Fruit fly (Drosophila melanogaster) whole organism, prepupa: ENCODE measurements around the gene Rab11.

Experiments used
- Blimp-1 ChIP-seq: fragments of 200-800 bp; sonication (Bioruptor generic); optimal IDR thresholded peaks from 3 replicates; lab custom pipeline; 2017; ENCODE audit warnings: missing biosample characterization, missing genetic modification characterization, mild to moderate bottlenecking, moderate library complexity, missing genetic modification reagents
- CG10631 ChIP-seq: fragments of 200-800 bp; sonication (Bioruptor generic); optimal IDR thresholded peaks from 2 replicates; lab custom pipeline; 2016; ENCODE audit warnings: missing biosample characterization, missing genetic modification characterization
- CG11902 ChIP-seq: fragments of 200-800 bp; sonication (Bioruptor generic); optimal IDR thresholded peaks from 3 replicates; lab custom pipeline; 2016; ENCODE audit warnings: missing biosample characterization, missing genetic modification characterization
- CG16779 ChIP-seq: fragments of 200-800 bp; sonication (Bioruptor generic); optimal IDR thresholded peaks from 3 replicates; lab custom pipeline; 2017; ENCODE audit warnings: missing biosample characterization, mild to moderate bottlenecking, missing genetic modification characterization
- CG3032 ChIP-seq: fragments of 200-800 bp; optimal IDR thresholded peaks from 2 replicates; lab custom pipeline; 2019; ENCODE audit warnings: missing biosample characterization, mild to moderate bottlenecking, missing genetic modification characterization, moderate library complexity
- CG31627 ChIP-seq: fragments of 200-800 bp; sonication (Bioruptor generic); optimal IDR thresholded peaks from 3 replicates; lab custom pipeline; 2016; ENCODE audit warnings: missing biosample characterization, missing genetic modification characterization
- CG34406 ChIP-seq: fragments of 200-800 bp; sonication (Bioruptor generic); optimal IDR thresholded peaks from 3 replicates; lab custom pipeline; 2016; ENCODE audit warnings: missing biosample characterization, missing genetic modification characterization
- CG6163 ChIP-seq: fragments of 200-800 bp; sonication (Bioruptor generic); IDR thresholded peaks from 3 replicates; pipeline ENCODE4 v1.3.6; 2022; ENCODE audit warnings: missing biosample characterization, missing genetic modification characterization
- CG6276 ChIP-seq: fragments of 200-800 bp; sonication (Bioruptor generic); optimal IDR thresholded peaks from 2 replicates; lab custom pipeline; 2017; ENCODE audit warnings: missing biosample characterization, mild to moderate bottlenecking, missing genetic modification characterization
- CG6792 ChIP-seq: fragments of 200-800 bp; sonication (Bioruptor generic); optimal IDR thresholded peaks from 3 replicates; lab custom pipeline; 2016; ENCODE audit warnings: missing biosample characterization, missing genetic modification characterization
- CG6854 ChIP-seq: fragments of 200-800 bp; sonication (Bioruptor generic); optimal IDR thresholded peaks from 2 replicates; lab custom pipeline; 2017; ENCODE audit warnings: missing biosample characterization, mild to moderate bottlenecking, missing genetic modification characterization
- CG7368 ChIP-seq: fragments of 200-800 bp; sonication (Bioruptor generic); optimal IDR thresholded peaks from 3 replicates; lab custom pipeline; 2016; ENCODE audit warnings: missing biosample characterization, missing genetic modification characterization
- CG9139 ChIP-seq: fragments of 200-800 bp; sonication (Bioruptor generic); optimal IDR thresholded peaks from 3 replicates; lab custom pipeline; 2017; ENCODE audit warnings: missing biosample characterization, mild to moderate bottlenecking, missing genetic modification characterization
- Eip75B ChIP-seq: fragments of 200-800 bp; sonication (Bioruptor generic); optimal IDR thresholded peaks from 3 replicates; lab custom pipeline; 2016; ENCODE audit warnings: missing biosample characterization, missing genetic modification characterization
- Eip78C ChIP-seq: fragments of 200-800 bp; sonication (Bioruptor generic); peaks from one replicate; lab custom pipeline; 2016; ENCODE audit warnings: missing biosample characterization, missing genetic modification characterization
- Eip93F ChIP-seq: fragments of 200-800 bp; sonication (Bioruptor generic); optimal IDR thresholded peaks from 2 replicates; lab custom pipeline; 2016; ENCODE audit warnings: missing biosample characterization, mild to moderate bottlenecking, missing genetic modification characterization
- Ets96B ChIP-seq: fragments of 200-800 bp; optimal IDR thresholded peaks from 2 replicates; lab custom pipeline; 2019; ENCODE audit warnings: missing biosample characterization, mild to moderate bottlenecking, missing genetic modification characterization, moderate library complexity
- Gug ChIP-seq: fragments of 200-800 bp; sonication (Bioruptor generic); IDR thresholded peaks from 2 replicates; pipeline ENCODE4 v1.3.6; 2022; ENCODE audit warnings: missing biosample characterization, missing genetic modification characterization
- Hr39 ChIP-seq: fragments of 200-800 bp; sonication (Bioruptor generic); optimal IDR thresholded peaks from 2 replicates; lab custom pipeline; 2016; ENCODE audit warnings: missing biosample characterization, missing genetic modification characterization
- Hr4 ChIP-seq: fragments of 200-800 bp; sonication (Bioruptor generic); optimal IDR thresholded peaks from 3 replicates; lab custom pipeline; 2016; ENCODE audit warnings: missing biosample characterization, missing genetic modification characterization
- Lpt ChIP-seq: fragments of 200-800 bp; sonication (Bioruptor generic); optimal IDR thresholded peaks from 3 replicates; lab custom pipeline; 2016; ENCODE audit warnings: missing biosample characterization, missing genetic modification characterization
- Smox ChIP-seq: fragments of 200-800 bp; sonication (Bioruptor generic); optimal IDR thresholded peaks from 3 replicates; lab custom pipeline; 2016; ENCODE audit warnings: missing biosample characterization, missing genetic modification characterization
- Sox15 ChIP-seq: fragments of 200-800 bp; sonication (Bioruptor generic); optimal IDR thresholded peaks from 3 replicates; lab custom pipeline; 2016; ENCODE audit warnings: missing biosample characterization, missing genetic modification characterization
- achi ChIP-seq: fragments of 200-800 bp; sonication (Bioruptor generic); optimal IDR thresholded peaks from 3 replicates; lab custom pipeline; 2016; ENCODE audit warnings: missing biosample characterization, missing genetic modification characterization
- cyc ChIP-seq: fragments of 200-800 bp; sonication (Bioruptor generic); optimal IDR thresholded peaks from 3 replicates; lab custom pipeline; 2016; ENCODE audit warnings: missing biosample characterization, missing genetic modification characterization
- eg ChIP-seq: fragments of 200-800 bp; sonication (Bioruptor generic); IDR thresholded peaks from 3 replicates; pipeline ENCODE4 v1.3.6; 2022; ENCODE audit warnings: missing biosample characterization, missing genetic modification characterization
- esn ChIP-seq: fragments of 200-800 bp; sonication (Bioruptor generic); optimal IDR thresholded peaks from 2 replicates; lab custom pipeline; 2016; ENCODE audit warnings: missing biosample characterization, mild to moderate bottlenecking, missing genetic modification characterization, moderate library complexity
- fkh ChIP-seq: fragments of 200-800 bp; sonication (Bioruptor generic); optimal IDR thresholded peaks from 3 replicates; lab custom pipeline; 2017; ENCODE audit warnings: missing biosample characterization, mild to moderate bottlenecking, missing genetic modification characterization, moderate library complexity
- lz ChIP-seq: fragments of 200-800 bp; sonication (Bioruptor generic); optimal IDR thresholded peaks from 3 replicates; lab custom pipeline; 2016; ENCODE audit warnings: missing biosample characterization, missing genetic modification characterization
- spab ChIP-seq: fragments of 200-800 bp; sonication (Bioruptor generic); optimal IDR thresholded peaks from 2 replicates; lab custom pipeline; 2017; ENCODE audit warnings: missing biosample characterization, mild to moderate bottlenecking, missing genetic modification characterization, missing genetic modification reagents
- ss ChIP-seq, 2 experiments: fragments of 200-800 bp; sonication (Bioruptor generic); optimal IDR thresholded peaks; 2 replicates in 1 of 2; 3 replicates in 1 of 2; lab custom pipeline; 2017 to 2018; ENCODE audit warnings: mild to moderate bottlenecking in 2 of 2, missing biosample characterization in 2 of 2, missing genetic modification characterization in 2 of 2, moderate library complexity in 1 of 2
- svp ChIP-seq: fragments of 200-800 bp; sonication (Bioruptor generic); peaks from one replicate; lab custom pipeline; 2016; ENCODE audit warnings: missing biosample characterization, missing genetic modification characterization
- topi ChIP-seq: fragments of 200-800 bp; sonication (Bioruptor generic); optimal IDR thresholded peaks from 3 replicates; lab custom pipeline; 2016; ENCODE audit warnings: missing biosample characterization, missing genetic modification characterization
- vri ChIP-seq: fragments of 200-800 bp; sonication (Bioruptor generic); optimal IDR thresholded peaks from 3 replicates; lab custom pipeline; 2016; ENCODE audit warnings: missing biosample characterization, mild to moderate bottlenecking, missing genetic modification characterization

The Rab11 gene

DNA sequence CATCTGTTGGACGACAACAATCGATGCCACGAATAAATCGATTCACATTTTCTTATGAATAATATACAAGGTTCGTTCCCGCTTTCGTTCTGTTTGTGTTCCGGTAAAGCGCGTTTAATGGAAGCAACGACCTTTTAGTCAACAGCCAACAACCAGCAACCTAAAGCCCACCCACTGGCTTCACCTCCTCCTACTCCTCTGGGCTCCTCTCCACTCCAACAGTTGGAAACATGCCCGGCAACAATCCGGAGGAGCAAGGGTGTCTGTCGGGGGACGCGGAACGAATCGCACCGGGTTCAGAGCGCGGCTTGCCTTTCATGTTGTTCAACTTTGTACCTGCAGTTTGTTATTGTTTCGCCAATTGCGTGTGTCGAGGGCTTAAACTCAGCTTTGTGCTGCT, 13.0 kb downstream of the Rab11 start:
- TF ChIP-seq ss (GFP tag; optimal IDR thresholded peaks at IDR 0.05; lab: Kevin White, UChicago), result peak in 1 of 2 experiments; percentile 15
- peak; percentile 83 for TF ChIP-seq svp (GFP tag; lab: Kevin White, UChicago)
- no peak for TF ChIP-seq CG6276 (GFP tag; lab: Kevin White, UChicago)
- TF ChIP-seq CG6163 (GFP tag; lab: Robert Waterston, UW), result 0 out of 3 replicates have a peak, but pooled peaks have one; percentile 2

DNA sequence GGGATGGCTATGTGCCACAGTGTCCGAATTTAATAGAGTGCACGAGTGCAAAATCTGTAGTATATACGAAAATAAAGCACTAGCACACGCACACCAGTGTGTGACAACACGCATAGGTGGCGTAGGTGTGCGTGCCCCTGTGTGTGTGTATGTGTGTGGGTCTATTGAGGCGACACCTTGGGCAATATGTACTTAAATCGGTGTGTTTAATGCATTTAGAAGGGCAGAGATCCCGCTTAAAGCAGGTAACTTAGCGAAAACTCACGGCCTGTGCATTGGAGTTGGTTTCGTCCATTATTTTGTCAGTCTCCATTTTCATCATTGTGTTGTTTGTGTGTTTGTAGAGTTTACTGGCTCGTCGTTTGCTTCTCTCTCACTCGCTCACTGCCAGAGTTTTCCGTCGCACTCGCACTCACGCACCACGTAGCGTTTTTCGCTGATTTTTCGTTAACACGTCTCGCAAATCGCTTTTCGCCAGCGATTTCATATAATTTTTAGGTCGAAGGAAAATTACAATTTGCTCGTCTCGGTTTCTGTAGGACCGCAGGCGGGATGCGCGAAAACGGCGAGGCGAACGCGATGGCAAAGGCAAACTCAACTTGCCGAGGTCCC, 15.6 kb downstream of the Rab11 start:
- TF ChIP-seq fkh (GFP tag; lab: Kevin White, UChicago) (peak; percentile 34), CG6854 (GFP tag; lab: Kevin White, UChicago) (peak; percentile 36), Gug (GFP tag; lab: Robert Waterston, UW) (no peak), Eip78C (peak; percentile 62)

DNA sequence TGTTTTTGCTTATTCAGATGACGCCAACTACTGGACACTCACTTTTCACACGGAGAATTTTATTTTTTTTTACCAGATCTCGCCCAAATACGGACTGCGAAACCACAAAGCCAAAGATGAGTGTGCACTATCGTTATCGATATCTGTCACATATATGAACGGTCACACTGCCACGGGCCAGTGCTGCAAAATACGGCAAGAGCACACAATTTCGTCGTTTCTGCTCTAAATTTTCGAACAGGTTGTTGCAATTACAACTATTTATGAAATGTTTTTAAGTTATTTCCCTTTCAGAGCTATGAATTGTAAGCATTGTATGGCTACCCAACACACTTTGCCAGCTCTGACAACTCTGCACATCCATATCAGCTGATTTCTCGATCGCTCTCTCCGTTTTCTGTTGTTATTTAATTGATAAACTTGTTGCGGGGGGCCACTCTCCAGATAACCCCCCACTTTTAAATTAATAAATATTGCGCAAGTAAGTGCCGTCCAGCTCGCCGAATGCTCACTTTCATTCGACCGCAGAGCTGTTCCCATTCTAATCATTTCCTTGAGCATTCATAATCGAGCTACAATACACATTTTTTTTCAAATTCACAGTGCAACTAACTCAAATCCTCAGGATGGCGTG, 16.3 kb downstream of the Rab11 start, which contains the start of the genes slmb and CG5793:
TSS of gene slmb (minus strand) at position 134 of the 634 bp plus-strand sequence.
TSS of gene CG5793 (plus strand) at position 222 of the 634 bp plus-strand sequence.
- TF ChIP-seq Ets96B (tag; lab: Kevin White, UChicago) (no peak), lz (peak; percentile 53), topi (peak; percentile 36), spab (no peak), Gug (GFP tag; lab: Robert Waterston, UW) (0 out of 2 replicates have a peak, but pooled peaks have one; percentile 11), esn (peak; percentile 58), eg (GFP tag; lab: Robert Waterston, UW) (peak; percentile 29; the same call in 1 of the 3 replicates), Eip78C (peak; percentile 83), CG3032 (tag; lab: Kevin White, UChicago) (peak; percentile 38), CG6792 (GFP tag; lab: Kevin White, UChicago) (peak; percentile 40), CG6276 (GFP tag; lab: Kevin White, UChicago) (no peak), CG6163 (GFP tag; lab: Robert Waterston, UW) (no peak; the same call in 2 of the 3 replicates), Smox (GFP tag; lab: Kevin White, UChicago) (no peak), CG34406 (peak; percentile 22), Eip93F (GFP tag; lab: Kevin White, UChicago) (no peak), achi (GFP tag; lab: Kevin White, UChicago) (peak; percentile 78), vri (GFP tag; lab: Kevin White, UChicago) (peak; percentile 100), CG11902 (no peak), cyc (GFP tag; lab: Kevin White, UChicago) (peak; percentile 49), Sox15 (GFP tag; lab: Kevin White, UChicago) (peak; percentile 29), Hr39 (GFP tag; lab: Kevin White, UChicago) (peak; percentile 55), CG16779 (no peak), CG10631 (peak; percentile 44), CG31627 (GFP tag; lab: Kevin White, UChicago) (peak; percentile 70)

DNA sequence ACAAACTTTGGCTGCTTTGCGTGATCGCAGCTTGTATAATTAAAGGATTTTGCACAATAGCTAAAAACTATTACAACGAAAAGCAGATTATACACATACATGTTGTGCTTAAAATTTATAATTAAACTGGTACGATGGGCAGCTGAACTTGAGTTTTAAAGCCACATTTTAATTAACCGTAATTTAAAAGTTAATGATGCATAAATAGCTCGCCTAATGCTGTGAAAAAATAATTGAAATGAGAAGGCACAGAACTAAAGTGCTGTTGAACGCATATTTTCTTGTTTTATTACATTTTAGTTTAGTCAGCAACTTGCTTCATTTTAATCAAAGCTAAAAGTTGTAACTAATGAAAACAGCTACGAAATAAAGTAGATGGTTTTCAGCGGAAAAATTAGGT, 18.4 kb downstream of the Rab11 start, which contains the start of gene Obp93a:
TSS of gene Obp93a (minus strand) at position 101 of the 400 bp plus-strand sequence.
- no peak for TF ChIP-seq CG9139 (GFP tag; lab: Kevin White, UChicago)
- TF ChIP-seq vri (GFP tag; lab: Kevin White, UChicago), result no peak
- no peak for TF ChIP-seq CG10631
- TF ChIP-seq lz, result no peak
- TF ChIP-seq esn, result no peak
- TF ChIP-seq Hr4 (GFP tag; lab: Kevin White, UChicago), result no peak
- TF ChIP-seq CG7368 (GFP tag; lab: Kevin White, UChicago), result no peak
- TF ChIP-seq Blimp-1 (GFP tag; lab: Kevin White, UChicago), result no peak
- TF ChIP-seq Lpt (GFP tag; lab: Kevin White, UChicago), result no peak
- no peak for TF ChIP-seq CG6854 (GFP tag; lab: Kevin White, UChicago)
- no peak for TF ChIP-seq Sox15 (GFP tag; lab: Kevin White, UChicago)
- no peak for TF ChIP-seq Eip75B (GFP tag; lab: Kevin White, UChicago)
- TF ChIP-seq, all 60 proteins: peak for 0
